Worm (Caenorhabditis elegans) whole organism, young adult: Measurements from ENCODE around the gene ins-13.

Source experiments
- F49E8.2 ChIP-seq: sonication (generic microtip); optimal IDR thresholded peaks from 3 replicates; lab custom pipeline; 2017; ENCODE audit warnings: missing genetic modification characterization, mild to moderate bottlenecking, missing compliant biosample characterization, antibody characterized with exemption, moderate library complexity; ENCODE audit not compliant: insufficient read depth
- F57C9.4 ChIP-seq: sonication (generic microtip); optimal IDR thresholded peaks from 2 replicates; lab custom pipeline; 2017; ENCODE audit warnings: mild to moderate bottlenecking, missing genetic modification characterization, missing compliant biosample characterization
- K11D2.4 ChIP-seq: fragments of 200-800 bp; sonication (Bioruptor generic); IDR thresholded peaks from 2 replicates; pipeline ENCODE4 v1.3.6; 2022; ENCODE audit warnings: missing genetic modification reagents, missing genetic modification characterization, missing compliant biosample characterization
- ZK185.1 ChIP-seq: sonication (generic microtip); optimal IDR thresholded peaks from 2 replicates; lab custom pipeline; 2016; ENCODE audit warnings: mild to moderate bottlenecking, missing genetic modification characterization, missing compliant biosample characterization; ENCODE audit not compliant: poor library complexity, severe bottlenecking
- die-1 ChIP-seq: sonication (generic microtip); optimal IDR thresholded peaks from 2 replicates; lab custom pipeline; 2016; ENCODE audit warnings: missing genotype, mild to moderate bottlenecking, missing genetic modification characterization, missing compliant biosample characterization
- lir-1 ChIP-seq: fragments of 200-800 bp; sonication (Bioruptor generic); conservative IDR thresholded peaks from 2 replicates; pipeline ENCODE4 v1.3.6; 2022; ENCODE audit warnings: missing genetic modification reagents, missing genetic modification characterization, missing compliant biosample characterization
- mes-4 ChIP-seq: sonication (generic microtip); optimal IDR thresholded peaks from 2 replicates; lab custom pipeline; 2016; ENCODE audit warnings: missing genotype, missing genetic modification characterization, missing compliant biosample characterization
- nfyb-1 ChIP-seq: fragments of 200-800 bp; sonication (Bioruptor generic); IDR thresholded peaks from 2 replicates; pipeline ENCODE4 v1.3.6; 2022; ENCODE audit warnings: missing genetic modification reagents, missing genetic modification characterization, missing compliant biosample characterization
- nhr-120 ChIP-seq: fragments of 200-800 bp; sonication (Bioruptor generic); IDR thresholded peaks from 2 replicates; pipeline ENCODE4 v1.3.6; 2022; ENCODE audit warnings: missing genetic modification characterization, missing compliant biosample characterization
- unc-130 ChIP-seq: sonication (generic microtip); optimal IDR thresholded peaks from 2 replicates; lab custom pipeline; 2016; ENCODE audit warnings: missing genetic modification reagents, missing genetic modification characterization, missing compliant biosample characterization
- ztf-28 ChIP-seq: fragments of 200-800 bp; sonication (Bioruptor generic); IDR thresholded peaks from 2 replicates; pipeline ENCODE4 v1.3.6; 2022; ENCODE audit warnings: missing genetic modification reagents, missing genetic modification characterization, missing compliant biosample characterization

ce11 chrII:5554788-5555187, 10.1 kb upstream of the ins-13 start:
- TF ChIP-seq F49E8.2 (tag; lab: Kevin White, UChicago), result no peak
- TF ChIP-seq F57C9.4 (tag; lab: Kevin White, UChicago), result no peak
- TF ChIP-seq K11D2.4 (GFP tag; lab: Robert Waterston, UW), result no peak
- no peak for TF ChIP-seq unc-130 (GFP tag; lab: Kevin White, UChicago)
- TF ChIP-seq die-1, result no peak
- no peak for TF ChIP-seq mes-4 (tag; lab: Kevin White, UChicago)
- no peak for TF ChIP-seq nhr-120 (GFP tag; lab: Robert Waterston, UW)
- TF ChIP-seq ztf-28 (GFP tag; lab: Robert Waterston, UW), result no peak
- TF ChIP-seq lir-1, result no peak
- TF ChIP-seq ZK185.1 (tag; lab: Kevin White, UChicago), result no peak
- TF ChIP-seq nfyb-1, result no peak
